Worm (Caenorhabditis elegans) whole organism, mixed stage, embryonic: ENCODE results near the gene prp-19.

ENCODE experiments used
- bed-3 ChIP-seq: fragments of 200-800 bp; sonication (Bioruptor generic); optimal IDR thresholded peaks from 3 replicates; lab custom pipeline; 2018; ENCODE audit warnings: mild to moderate bottlenecking, missing genetic modification characterization, moderate library complexity, missing compliant biosample characterization
- blmp-1 ChIP-seq: fragments of 150-350 bp; optimal IDR thresholded peaks from 2 replicates; lab custom pipeline; 2014; ENCODE audit warnings: missing biosample characterization, missing genetic modification characterization
- ceh-39 ChIP-seq: fragments of 150-350 bp; optimal IDR thresholded peaks from 2 replicates; lab custom pipeline; 2014; ENCODE audit warnings: missing biosample characterization, missing genetic modification characterization
- ceh-43 ChIP-seq: fragments of 200-800 bp; sonication (Bioruptor generic); optimal IDR thresholded peaks from 2 replicates; lab custom pipeline; 2018; ENCODE audit warnings: mild to moderate bottlenecking, missing genetic modification characterization, moderate library complexity, missing compliant biosample characterization
- ceh-83 ChIP-seq: fragments of 200-800 bp; sonication (Bioruptor generic); optimal IDR thresholded peaks from 2 replicates; lab custom pipeline; 2018; ENCODE audit warnings: mild to moderate bottlenecking, missing genetic modification characterization, missing compliant biosample characterization
- ces-1 ChIP-seq: fragments of 150-350 bp; optimal IDR thresholded peaks from 2 replicates; lab custom pipeline; 2014; ENCODE audit warnings: missing biosample characterization, missing genetic modification reagents, missing genetic modification characterization
- cnd-1 ChIP-seq: fragments of 200-800 bp; sonication (Bioruptor generic); optimal IDR thresholded peaks from 2 replicates; lab custom pipeline; 2018; ENCODE audit warnings: mild to moderate bottlenecking, missing genetic modification characterization, missing compliant biosample characterization
- elt-1 ChIP-seq: sonication (generic microtip); optimal IDR thresholded peaks from 2 replicates; lab custom pipeline; 2017; ENCODE audit warnings: missing genetic modification characterization, mild to moderate bottlenecking, missing compliant biosample characterization, antibody characterized with exemption, moderate library complexity, borderline replicate concordance; ENCODE audit not compliant: insufficient read depth
- flh-1 ChIP-seq: fragments of 200-800 bp; sonication (Bioruptor generic); optimal IDR thresholded peaks from 2 replicates; lab custom pipeline; 2018; ENCODE audit warnings: mild to moderate bottlenecking, missing genetic modification characterization, moderate library complexity, missing compliant biosample characterization
- ham-2 ChIP-seq: fragments of 200-800 bp; sonication (Bioruptor generic); optimal IDR thresholded peaks from 2 replicates; lab custom pipeline; 2018; ENCODE audit warnings: mild to moderate bottlenecking, missing genetic modification characterization, missing compliant biosample characterization
- lin-13 ChIP-seq: fragments of 150-350 bp; optimal IDR thresholded peaks from 2 replicates; lab custom pipeline; 2014; ENCODE audit warnings: missing biosample characterization, missing genetic modification characterization
- lin-32 ChIP-seq: fragments of 200-800 bp; sonication (Bioruptor generic); optimal IDR thresholded peaks from 2 replicates; lab custom pipeline; 2018; ENCODE audit warnings: mild to moderate bottlenecking, missing genetic modification characterization, missing compliant biosample characterization
- lsy-2 ChIP-seq: fragments of 150-350 bp; optimal IDR thresholded peaks from 2 replicates; lab custom pipeline; 2014; ENCODE audit warnings: missing biosample characterization, missing genetic modification characterization
- mep-1 ChIP-seq: fragments of 150-350 bp; optimal IDR thresholded peaks from 2 replicates; lab custom pipeline; 2017; ENCODE audit warnings: missing biosample characterization, missing genetic modification reagents, missing genetic modification characterization, inconsistent platforms
- nhr-12 ChIP-seq: fragments of 150-350 bp; optimal IDR thresholded peaks from 2 replicates; lab custom pipeline; 2014; ENCODE audit warnings: missing biosample characterization, missing genetic modification characterization
- nhr-2 ChIP-seq: fragments of 150-350 bp; optimal IDR thresholded peaks from 2 replicates; lab custom pipeline; 2014; ENCODE audit warnings: missing biosample characterization, missing genetic modification characterization
- nhr-237 ChIP-seq: fragments of 150-350 bp; optimal IDR thresholded peaks from 2 replicates; lab custom pipeline; 2014; ENCODE audit warnings: missing biosample characterization, missing genetic modification characterization
- nhr-28 ChIP-seq: fragments of 150-350 bp; optimal IDR thresholded peaks from 2 replicates; lab custom pipeline; 2014; ENCODE audit warnings: missing biosample characterization, missing genetic modification characterization
- nhr-76 ChIP-seq: sonication (generic microtip); optimal IDR thresholded peaks from 2 replicates; lab custom pipeline; 2017; ENCODE audit warnings: missing biosample characterization, missing genetic modification characterization
- pha-4 ChIP-seq: fragments of 150-350 bp; optimal IDR thresholded peaks from 2 replicates; lab custom pipeline; 2018; ENCODE audit warnings: missing biosample characterization, missing genetic modification reagents, missing genetic modification characterization
- sem-2 ChIP-seq: fragments of 200-800 bp; sonication (Bioruptor generic); optimal IDR thresholded peaks from 2 replicates; lab custom pipeline; 2018; ENCODE audit warnings: mild to moderate bottlenecking, missing genetic modification characterization, missing compliant biosample characterization
- snpc-4 ChIP-seq: fragments of 150-350 bp; optimal IDR thresholded peaks from 2 replicates; lab custom pipeline; 2014; ENCODE audit warnings: missing biosample characterization, missing genetic modification characterization
- sptf-1 ChIP-seq: sonication (generic microtip); optimal IDR thresholded peaks from 2 replicates; lab custom pipeline; 2017; ENCODE audit warnings: mild to moderate bottlenecking, missing genetic modification characterization, moderate library complexity, missing compliant biosample characterization
- tbx-8 ChIP-seq: fragments of 200-800 bp; sonication (Bioruptor generic); optimal IDR thresholded peaks from 2 replicates; lab custom pipeline; 2018; ENCODE audit warnings: mild to moderate bottlenecking, missing genetic modification characterization, moderate library complexity, missing compliant biosample characterization
- unc-120 ChIP-seq: sonication (generic microtip); optimal IDR thresholded peaks from 2 replicates; lab custom pipeline; 2017; ENCODE audit warnings: missing genetic modification characterization, missing compliant biosample characterization; ENCODE audit not compliant: poor library complexity, severe bottlenecking
- unc-39 ChIP-seq: fragments of 150-350 bp; optimal IDR thresholded peaks from 2 replicates; lab custom pipeline; 2014; ENCODE audit warnings: missing biosample characterization, missing genetic modification characterization
- unc-62 ChIP-seq: fragments of 150-350 bp; optimal IDR thresholded peaks from 2 replicates; lab custom pipeline; 2014; ENCODE audit warnings: missing biosample characterization, missing genetic modification reagents, missing genetic modification characterization
- ztf-11 ChIP-seq: fragments of 150-350 bp; optimal IDR thresholded peaks from 2 replicates; lab custom pipeline; 2014; ENCODE audit warnings: missing biosample characterization, missing genetic modification characterization

prp-19 gene

ce11 chrIII:5171945-5172344, at the start of gene prp-19:
prp-19 (minus strand) TSS chrIII:5172045.
- no peak for TF ChIP-seq ceh-83 (GFP tag; lab: Kevin White, UChicago)
- no peak for TF ChIP-seq ztf-11 (tag; lab: Kevin White, UChicago)
- no peak for TF ChIP-seq ces-1 (GFP tag; lab: Kevin White, UChicago)
- no peak for TF ChIP-seq lin-13 (tag; lab: Kevin White, UChicago)
- no peak for TF ChIP-seq elt-1 (tag; lab: Kevin White, UChicago)
- TF ChIP-seq flh-1 = no peak
- no peak for TF ChIP-seq unc-62 (GFP tag; lab: Kevin White, UChicago)
- TF ChIP-seq cnd-1 = no peak
- no peak for TF ChIP-seq lsy-2 (tag; lab: Kevin White, UChicago)
- no peak for TF ChIP-seq lin-32 (GFP tag; lab: Kevin White, UChicago)
- TF ChIP-seq bed-3 (GFP tag; lab: Kevin White, UChicago) = no peak
- TF ChIP-seq ceh-43 (GFP tag; lab: Kevin White, UChicago) = no peak

- TF ChIP-seq nhr-237 (tag; lab: Kevin White, UChicago) = no peak
- no peak for TF ChIP-seq unc-39 (tag; lab: Kevin White, UChicago)
- TF ChIP-seq sptf-1 (tag; lab: Kevin White, UChicago) = no peak
Measured at ce11 chrIII:5218687-5219086, 46.8 kb upstream of the prp-19 start, which contains the start of gene ZC155.2. ZC155.2 (plus strand) TSS chrIII:5218987.

DNA sequence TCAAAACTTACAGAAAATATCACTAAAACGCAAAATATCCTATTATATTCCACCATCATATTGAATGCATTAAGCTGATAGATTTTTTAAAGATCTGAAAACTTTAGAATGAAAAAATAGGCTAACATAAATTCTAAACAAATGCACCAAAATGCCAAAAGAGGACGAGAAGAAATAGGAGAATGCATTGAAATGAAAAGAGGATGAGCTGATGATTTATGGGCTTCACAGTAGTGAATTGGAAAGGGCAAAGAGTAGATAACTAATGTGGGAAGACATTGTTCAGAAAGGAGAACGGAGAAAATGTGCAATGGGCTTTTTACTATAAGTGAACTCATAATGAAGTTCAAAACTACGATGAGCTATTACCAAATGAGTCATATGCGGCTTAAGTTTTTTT, 45.7 kb upstream of the prp-19 start, which contains the start of gene cutl-19:
cutl-19 (minus strand) TSS at position 101 of the 400 bp plus-strand sequence.
- TF ChIP-seq tbx-8 (GFP tag; lab: Kevin White, UChicago) = no peak
- no peak for TF ChIP-seq mep-1
- no peak for TF ChIP-seq nhr-28 (tag; lab: Kevin White, UChicago)
- no peak for TF ChIP-seq flh-1
- TF ChIP-seq nhr-76 (tag; lab: Kevin White, UChicago) = no peak
- TF ChIP-seq lin-32 (GFP tag; lab: Kevin White, UChicago) = no peak
- no peak for TF ChIP-seq ceh-39
- no peak for TF ChIP-seq snpc-4 (tag; lab: Kevin White, UChicago)
- no peak for TF ChIP-seq blmp-1
- no peak for TF ChIP-seq bed-3 (GFP tag; lab: Kevin White, UChicago)
- no peak for TF ChIP-seq pha-4 (tag; lab: Kevin White, UChicago)

DNA sequence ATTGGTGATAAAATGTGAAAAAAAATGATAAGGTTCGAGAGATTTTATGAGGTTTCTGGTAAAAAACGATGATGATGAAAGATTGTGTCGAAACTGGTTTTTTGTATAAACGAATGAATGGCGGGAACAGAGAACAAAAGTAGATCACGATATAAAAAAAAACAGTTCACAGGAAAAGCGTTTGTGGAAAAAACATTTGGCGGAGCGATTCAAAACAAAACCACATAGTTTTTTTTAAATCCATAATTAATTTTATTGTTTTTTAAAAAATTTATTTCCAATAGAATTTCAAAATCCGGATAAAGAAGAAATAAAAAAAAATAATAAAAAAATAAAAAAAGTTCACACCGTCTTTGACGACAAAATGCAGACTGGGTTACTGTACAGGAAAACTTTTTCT, 43.5 kb upstream of the prp-19 start, which contains the start of gene ZC155.4:
ZC155.4 (minus strand) TSS at position 101 of the 400 bp plus-strand sequence.
- TF ChIP-seq elt-1 (tag; lab: Kevin White, UChicago) (no peak), ces-1 (GFP tag; lab: Kevin White, UChicago) (no peak), sem-2 (GFP tag; lab: Kevin White, UChicago) (no peak), flh-1 (no peak), pha-4 (tag; lab: Kevin White, UChicago) (no peak), tbx-8 (GFP tag; lab: Kevin White, UChicago) (no peak), snpc-4 (tag; lab: Kevin White, UChicago) (no peak), nhr-237 (tag; lab: Kevin White, UChicago) (no peak)
- TF ChIP-seq, all 35 proteins: peak for 0

ce11 chrIII:5214162-5214561, 42.3 kb upstream of the prp-19 start:
- no peak for TF ChIP-seq unc-120 (tag; lab: Kevin White, UChicago)
- TF ChIP-seq pha-4 (tag; lab: Kevin White, UChicago) = no peak
- no peak for TF ChIP-seq ham-2
- TF ChIP-seq nhr-28 (tag; lab: Kevin White, UChicago) = no peak
- no peak for TF ChIP-seq ztf-11 (tag; lab: Kevin White, UChicago)
- TF ChIP-seq elt-1 (tag; lab: Kevin White, UChicago) = no peak
- TF ChIP-seq snpc-4 (tag; lab: Kevin White, UChicago) = no peak

- TF ChIP-seq ham-2 (peak; percentile 75), nhr-2 (tag; lab: Kevin White, UChicago) (peak; percentile 46), ceh-83 (GFP tag; lab: Kevin White, UChicago) (peak; percentile 88), tbx-8 (GFP tag; lab: Kevin White, UChicago) (peak; percentile 7), bed-3 (GFP tag; lab: Kevin White, UChicago) (peak; percentile 58), unc-120 (tag; lab: Kevin White, UChicago) (peak; percentile 46), flh-1 (peak; percentile 45), mep-1 (peak; percentile 0), cnd-1 (peak; percentile 85), ceh-43 (GFP tag; lab: Kevin White, UChicago) (peak; percentile 60), nhr-12 (peak; percentile 15), sptf-1 (tag; lab: Kevin White, UChicago) (peak; percentile 85)
Measured at ce11 chrIII:5211137-5211648, 39.3 kb upstream of the prp-19 start.
